Worm (Caenorhabditis elegans): ENCODE results near the gene str-228.
A peak's percentile ranks its signal among the peaks of the same experiment; 100 is the strongest.
"Not testable (repeated sequence)": the region's sequence is repeated elsewhere in the genome, so short reads cannot be mapped to it uniquely, and the experiment has no call there.

The str-228 gene

ce11 chrV:3506252-3506651 is 3.7 kb upstream of the str-228 start, which contains the start of gene ugt-64:
Gene ugt-64, minus strand, starts transcription at chrV:3506352.
- TF ChIP-seq zag-1 (tag; optimal IDR thresholded peaks at IDR 0.05); unc-130 (tag; optimal IDR thresholded peaks at IDR 0.05); unc-98 (GFP tag; IDR thresholded peaks at IDR 0.05): not testable (repeated sequence)

DNA sequence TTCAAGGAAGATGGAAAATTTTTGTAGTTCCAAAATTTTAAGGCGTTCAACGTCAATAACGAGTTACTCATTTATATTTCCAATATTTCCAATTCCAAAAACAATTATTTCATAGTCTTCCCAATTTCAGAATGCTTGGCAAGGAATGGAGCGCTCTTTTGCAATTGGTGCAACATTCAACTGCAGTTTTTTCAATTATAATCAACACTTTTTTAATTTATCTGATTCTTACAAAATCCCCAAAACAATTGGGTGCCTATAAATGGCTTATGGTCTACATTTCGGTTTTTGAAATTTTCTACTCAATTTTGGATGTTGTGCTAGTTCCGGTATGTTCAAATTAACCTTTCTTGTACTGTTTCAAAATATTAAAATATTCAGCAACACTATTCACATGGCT is 2.3 kb upstream of the str-228 start, which contains the start of gene str-225:
Gene str-225 (plus strand): TSS at position 132 of the 400 bp plus-strand sequence.
- TF ChIP-seq ceh-63 (GFP tag; optimal IDR thresholded peaks at IDR 0.05) (no peak), pag-3 (tag; optimal IDR thresholded peaks at IDR 0.05; ENCODE audit: borderline replicate concordance, insufficient read depth) (no peak), tbx-2 (tag; optimal IDR thresholded peaks at IDR 0.05) (no peak), mdl-1 (tag; optimal IDR thresholded peaks at IDR 0.05) (no peak), irx-1 (tag; optimal IDR thresholded peaks at IDR 0.05) (no peak), nhr-85 (tag) (no peak), nhr-20 (tag; optimal IDR thresholded peaks at IDR 0.05) (no peak), nhr-28 (tag; optimal IDR thresholded peaks at IDR 0.05) (no peak)

ce11 chrV:3512381-3512780 is 2.4 kb downstream of the str-228 start, which contains the start of gene str-226:
Gene str-226, plus strand, starts transcription at chrV:3512681.
- no peak for TF ChIP-seq tbx-2 (tag; optimal IDR thresholded peaks at IDR 0.05)
- no peak for TF ChIP-seq C16A3.4 (tag; optimal IDR thresholded peaks at IDR 0.05)
- TF ChIP-seq irx-1 (tag; optimal IDR thresholded peaks at IDR 0.05): no peak
- TF ChIP-seq mep-1 (tag; optimal IDR thresholded peaks at IDR 0.05): no peak
- no peak for TF ChIP-seq fkh-10 (GFP tag; optimal IDR thresholded peaks at IDR 0.05)
- TF ChIP-seq ceh-82 (tag; optimal IDR thresholded peaks at IDR 0.05): no peak
- no peak for TF ChIP-seq ceh-8 (GFP tag; optimal IDR thresholded peaks at IDR 0.05)
- TF ChIP-seq aly-2 (tag; optimal IDR thresholded peaks at IDR 0.05): no peak
- TF ChIP-seq mab-9 (GFP tag; IDR thresholded peaks at IDR 0.05): no peak
- no peak for TF ChIP-seq dsc-1 (tag; optimal IDR thresholded peaks at IDR 0.05)
- no peak for TF ChIP-seq jun-1 (tag; optimal IDR thresholded peaks at IDR 0.05)
- no peak for TF ChIP-seq nhr-19 (GFP tag; conservative IDR thresholded peaks at IDR 0.05)
- no peak for TF ChIP-seq nhr-84 (tag; optimal IDR thresholded peaks at IDR 0.05)
- no peak for TF ChIP-seq ceh-90 (tag; optimal IDR thresholded peaks at IDR 0.05)
- no peak for TF ChIP-seq lin-13 (GFP tag; optimal IDR thresholded peaks at IDR 0.05)
- no peak for TF ChIP-seq efl-3 (GFP tag; optimal IDR thresholded peaks at IDR 0.05)
- no peak for TF ChIP-seq lin-15B (tag; optimal IDR thresholded peaks at IDR 0.05)
- TF ChIP-seq egl-27 (tag; optimal IDR thresholded peaks at IDR 0.05): no peak
- no peak for TF ChIP-seq unc-62 (GFP tag; optimal IDR thresholded peaks at IDR 0.05)

ce11 chrV:3517889-3518288 is 7.9 kb downstream of the str-228 start, which contains the start of gene str-227:
Gene str-227, plus strand, starts transcription at chrV:3518189.
- TF ChIP-seq nhr-85 (tag) (no peak), elt-3 (tag; optimal IDR thresholded peaks at IDR 0.05) (no peak), elt-2 (tag; optimal IDR thresholded peaks at IDR 0.05) (no peak), mdl-1 (tag; optimal IDR thresholded peaks at IDR 0.05) (no peak), unc-130 (tag; optimal IDR thresholded peaks at IDR 0.05) (no peak), pag-3 (tag; optimal IDR thresholded peaks at IDR 0.05; ENCODE audit: borderline replicate concordance, insufficient read depth) (no peak), nhr-76 (tag; optimal IDR thresholded peaks at IDR 0.05) (no peak)

DNA sequence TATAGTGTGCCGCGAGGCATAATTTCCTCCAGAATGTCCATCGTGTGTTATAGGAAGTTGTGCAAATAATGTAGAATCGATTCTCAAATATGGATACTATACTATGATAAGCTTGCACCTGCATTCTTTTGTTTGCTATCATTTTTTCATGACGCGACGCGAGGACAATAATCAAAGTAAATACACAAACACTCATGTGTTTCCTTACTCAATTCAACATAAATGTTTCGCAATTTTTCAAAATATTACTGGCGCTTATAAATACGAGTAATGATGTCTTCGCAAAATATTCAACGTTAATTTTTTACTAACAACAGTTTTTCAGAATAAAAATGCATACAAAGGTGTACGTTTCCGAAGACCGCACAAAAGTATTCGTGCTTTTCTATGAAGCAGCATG is 13.3 kb downstream of the str-228 start, which contains the start of gene irg-1:
Gene irg-1 (plus strand): TSS at position 326 of the 400 bp plus-strand sequence.
- TF ChIP-seq unc-130 (tag; optimal IDR thresholded peaks at IDR 0.05) (no peak), mdl-1 (tag; optimal IDR thresholded peaks at IDR 0.05) (no peak), elt-2 (tag; optimal IDR thresholded peaks at IDR 0.05) (peak; percentile 37), efl-1 (optimal IDR thresholded peaks at IDR 0.05) (no peak), efl-1 (GFP tag; optimal IDR thresholded peaks at IDR 0.05 in 1 of 2) (no peak), swsn-7 (tag; optimal IDR thresholded peaks at IDR 0.05) (no peak)

All from whole organism, L1 larva.